Worm (Caenorhabditis elegans): ENCODE data around the gene T27D12.6.

- no peak for TF ChIP-seq T22C8.4 (GFP tag; IDR thresholded peaks at IDR 0.05)
- TF ChIP-seq klf-2 (GFP tag; conservative IDR thresholded peaks at IDR 0.05), result no peak
- TF ChIP-seq med-1 (GFP tag; optimal IDR thresholded peaks at IDR 0.05; ENCODE audit: insufficient read depth), result no peak
- no peak for TF ChIP-seq ztf-23 (GFP tag; IDR thresholded peaks at IDR 0.05)
- no peak for TF ChIP-seq cog-1 (tag; optimal IDR thresholded peaks at IDR 0.05)
- TF ChIP-seq flt-1 (GFP tag; IDR thresholded peaks at IDR 0.05), result no peak
- TF ChIP-seq ztf-29 (GFP tag; IDR thresholded peaks at IDR 0.05), result no peak
- no peak for TF ChIP-seq tab-1 (GFP tag; IDR thresholded peaks at IDR 0.05)
These were observed 29.1 kb upstream of the T27D12.6 start, which contains the start of gene jmjd-1.1 for ce11 chrII:11806256-11806655.

All from whole organism, midembryonic.